Fruit fly (Drosophila melanogaster): ENCODE results near the gene CG43376.

dm6 chr2L:13804561-13805067, 30.8 kb downstream of the CG43376 start:
- TF ChIP-seq Pif1A (GFP tag; optimal IDR thresholded peaks at IDR 0.05) = no peak
- peak; percentile 46; the same call in 1 of the 2 replicates for TF ChIP-seq Ets98B (GFP tag; IDR thresholded peaks at IDR 0.05)
- TF ChIP-seq CG12605 (GFP tag; IDR thresholded peaks at IDR 0.05) = no peak
- peak; percentile 37 for TF ChIP-seq gl (tag; optimal IDR thresholded peaks at IDR 0.05)
- TF ChIP-seq Pif1B (GFP tag; optimal IDR thresholded peaks at IDR 0.05) = no peak
- TF ChIP-seq CG32121 (GFP tag; IDR thresholded peaks at IDR 0.05) = no peak
- no peak for TF ChIP-seq CG17806 (tag; optimal IDR thresholded peaks at IDR 0.05)
- no peak for TF ChIP-seq CG9948 (tag; optimal IDR thresholded peaks at IDR 0.05)
- TF ChIP-seq CG10348 (GFP tag; IDR thresholded peaks at IDR 0.05) = no peak
- TF ChIP-seq rn (GFP tag; IDR thresholded peaks at IDR 0.05) = no peak
- TF ChIP-seq Snoo (tag; optimal IDR thresholded peaks at IDR 0.05) = no peak
- peak; percentile 90 for TF ChIP-seq EcR (GFP tag; optimal IDR thresholded peaks at IDR 0.05)
- no peak for TF ChIP-seq CG15710 (tag; optimal IDR thresholded peaks at IDR 0.05)

All from whole organism, pupa.